Worm (Caenorhabditis elegans): ENCODE data around the gene T24D5.6.

The T24D5.6 gene

ce11 chrX:12646546-12647167 lies 43.2 kb downstream of the T24D5.6 start, which contains the start of gene zmp-5:
TSS of gene zmp-5 (plus strand) at chrX:12647117.
- no peak for TF ChIP-seq ref-1 (GFP tag; conservative IDR thresholded peaks at IDR 0.05)
- TF ChIP-seq cog-1 (tag; optimal IDR thresholded peaks at IDR 0.05), result no peak
- TF ChIP-seq med-1 (GFP tag; optimal IDR thresholded peaks at IDR 0.05; ENCODE audit: insufficient read depth), result no peak
- TF ChIP-seq ztf-23 (GFP tag; IDR thresholded peaks at IDR 0.05), result no peak
- TF ChIP-seq ztf-29 (GFP tag; IDR thresholded peaks at IDR 0.05), result no peak
- no peak for TF ChIP-seq tab-1 (GFP tag; IDR thresholded peaks at IDR 0.05)
- TF ChIP-seq flt-1 (GFP tag; IDR thresholded peaks at IDR 0.05), result no peak
- no peak for TF ChIP-seq klf-2 (GFP tag; conservative IDR thresholded peaks at IDR 0.05)
- TF ChIP-seq T22C8.4 (GFP tag; IDR thresholded peaks at IDR 0.05), result no peak

Measured in whole organism, midembryonic.